Fruit fly (Drosophila melanogaster): ENCODE results near the gene ACXD.

The ACXD gene

DNA sequence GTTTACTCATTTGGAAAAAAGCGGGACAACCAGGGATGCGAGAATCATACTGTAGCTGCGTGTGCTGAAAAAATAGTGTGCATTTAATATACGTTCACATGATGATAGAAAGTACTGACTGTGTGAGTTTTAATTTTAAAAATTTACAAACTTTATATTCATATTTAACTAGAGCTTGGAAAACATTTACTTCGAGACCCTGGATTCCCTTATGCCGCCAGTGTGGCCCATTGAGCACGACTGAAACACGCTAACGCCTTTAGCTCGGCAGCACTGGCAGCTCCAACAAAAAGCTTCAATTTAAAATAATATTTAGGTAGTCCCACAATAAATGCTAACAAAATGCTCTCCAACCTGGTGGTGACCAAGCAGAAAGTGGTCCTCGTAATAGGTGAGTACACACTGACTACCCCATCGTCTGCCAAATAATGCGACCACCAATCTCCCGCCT is 20.0 kb downstream of the ACXD start, which contains the start of the genes CG1275 and Elp5 (continued):
- peak; percentile 99 for TF ChIP-seq ttk (GFP tag; IDR thresholded peaks at IDR 0.05)
- peak; percentile 98 for TF ChIP-seq Poxn (GFP tag; IDR thresholded peaks at IDR 0.05)
- peak; percentile 98 for TF ChIP-seq kay (GFP tag; optimal IDR thresholded peaks at IDR 0.05)
- TF ChIP-seq mld (GFP tag; IDR thresholded peaks at IDR 0.05; ENCODE audit: partially characterized antibody) = no peak
- peak; percentile 96 for TF ChIP-seq Antp (GFP tag; optimal IDR thresholded peaks at IDR 0.05)
- peak; percentile 91 for TF ChIP-seq Sox100B (GFP tag; optimal IDR thresholded peaks at IDR 0.05)
- TF ChIP-seq slbo (GFP tag; IDR thresholded peaks at IDR 0.05) = peak; percentile 100
- peak; percentile 95 for TF ChIP-seq CG11560 (tag; IDR thresholded peaks at IDR 0.05)
- peak; percentile 97 for TF ChIP-seq CG34376 (GFP tag; optimal IDR thresholded peaks at IDR 0.05)
- peak; percentile 79 for TF ChIP-seq CG10274 (GFP tag; optimal IDR thresholded peaks at IDR 0.05)
- TF ChIP-seq Meics (GFP tag; optimal IDR thresholded peaks at IDR 0.05) = peak; percentile 98
- TF ChIP-seq odd (GFP tag; optimal IDR thresholded peaks at IDR 0.05) = peak; percentile 95
- peak; percentile 97 for TF ChIP-seq oc (tag; optimal IDR thresholded peaks at IDR 0.05)
- peak; percentile 99 for TF ChIP-seq sens-2 (GFP tag; IDR thresholded peaks at IDR 0.05)
- peak; percentile 97 for TF ChIP-seq CG12299 (tag; optimal IDR thresholded peaks at IDR 0.05)
- TF ChIP-seq lmd (GFP tag; IDR thresholded peaks at IDR 0.05) = peak; percentile 100
- peak; percentile 99 for TF ChIP-seq gt (GFP tag; IDR thresholded peaks at IDR 0.05)
- peak; percentile 96 for TF ChIP-seq CG9609 (GFP tag; optimal IDR thresholded peaks at IDR 0.05)
- peak; percentile 99 for TF ChIP-seq toy (GFP tag; IDR thresholded peaks at IDR 0.05)
- peak; percentile 96 for TF ChIP-seq corto (GFP tag; optimal IDR thresholded peaks at IDR 0.05)
- TF ChIP-seq CG12769 (tag; optimal IDR thresholded peaks at IDR 0.05) = peak; percentile 98
- TF ChIP-seq CG18476 (GFP tag; optimal IDR thresholded peaks at IDR 0.05) = peak; percentile 95
- peak; percentile 97 for TF ChIP-seq Bteb2 (GFP tag; optimal IDR thresholded peaks at IDR 0.05)
- TF ChIP-seq Sry-β (GFP tag; optimal IDR thresholded peaks at IDR 0.05) = peak; percentile 80
- peak; percentile 92 for TF ChIP-seq CG11398 (GFP tag; optimal IDR thresholded peaks at IDR 0.05)
- peak; percentile 99 for TF ChIP-seq CG5953 (GFP tag; IDR thresholded peaks at IDR 0.05)
- TF ChIP-seq Hey (tag; optimal IDR thresholded peaks at IDR 0.05) = peak; percentile 89
- TF ChIP-seq E2f1 (GFP tag; IDR thresholded peaks at IDR 0.05) = peak; percentile 100
- TF ChIP-seq CG43689 (GFP tag; IDR thresholded peaks at IDR 0.05) = peak; percentile 98
- TF ChIP-seq CG12391 (tag; optimal IDR thresholded peaks at IDR 0.05) = peak; percentile 98
- peak; percentile 87 for TF ChIP-seq CG10321 (GFP tag; IDR thresholded peaks at IDR 0.05)
- TF ChIP-seq CG17328 (GFP tag; IDR thresholded peaks at IDR 0.05) = peak; percentile 99
- TF ChIP-seq abd-A (tag; optimal IDR thresholded peaks at IDR 0.05) = no peak
- peak; percentile 98 for TF ChIP-seq CG4404 (GFP tag; IDR thresholded peaks at IDR 0.05)
- TF ChIP-seq CG18599 (GFP tag; optimal IDR thresholded peaks at IDR 0.05) = peak; percentile 97
- peak; percentile 98 for TF ChIP-seq CG15269 (tag; optimal IDR thresholded peaks at IDR 0.05)
- peak; percentile 94 for TF ChIP-seq CG10979 (tag; optimal IDR thresholded peaks at IDR 0.05)
- peak; percentile 95 for TF ChIP-seq ssp (GFP tag; IDR thresholded peaks at IDR 0.05)
- TF ChIP-seq psq (GFP tag; optimal IDR thresholded peaks at IDR 0.05) = peak; percentile 91
- no peak for TF ChIP-seq Opbp (GFP tag; IDR thresholded peaks at IDR 0.05; ENCODE audit: partially characterized antibody)
- TF ChIP-seq NC2β (GFP tag; optimal IDR thresholded peaks at IDR 0.05) = peak; percentile 94
- TF ChIP-seq CG14710 (tag; optimal IDR thresholded peaks at IDR 0.05) = peak; percentile 95
- peak; percentile 98 for TF ChIP-seq Hmr (GFP tag; optimal IDR thresholded peaks at IDR 0.05)
- peak; percentile 99 for TF ChIP-seq CG32767 (GFP tag; IDR thresholded peaks at IDR 0.05)
- peak; percentile 97 for TF ChIP-seq gsb-n (tag; optimal IDR thresholded peaks at IDR 0.05)
- peak; percentile 99 for TF ChIP-seq croc (GFP tag; conservative IDR thresholded peaks at IDR 0.05)
- TF ChIP-seq Hr39 (optimal IDR thresholded peaks at IDR 0.05) = no peak
- TF ChIP-seq hth (optimal IDR thresholded peaks at IDR 0.05) = no peak
- peak in 1 of 2 experiments; percentile 6 for TF ChIP-seq Trl (optimal IDR thresholded peaks at IDR 0.05)
- peak; percentile 96 for TF ChIP-seq Trl (GFP tag; optimal IDR thresholded peaks at IDR 0.05)
- TF ChIP-seq fd102C (GFP tag; optimal IDR thresholded peaks at IDR 0.05) = peak; percentile 80
- TF ChIP-seq caup (GFP tag; optimal IDR thresholded peaks at IDR 0.05; ENCODE audit: severe bottlenecking) = peak; percentile 97
